Fruit fly (Drosophila melanogaster): ENCODE data around the gene hiro.

DNA sequence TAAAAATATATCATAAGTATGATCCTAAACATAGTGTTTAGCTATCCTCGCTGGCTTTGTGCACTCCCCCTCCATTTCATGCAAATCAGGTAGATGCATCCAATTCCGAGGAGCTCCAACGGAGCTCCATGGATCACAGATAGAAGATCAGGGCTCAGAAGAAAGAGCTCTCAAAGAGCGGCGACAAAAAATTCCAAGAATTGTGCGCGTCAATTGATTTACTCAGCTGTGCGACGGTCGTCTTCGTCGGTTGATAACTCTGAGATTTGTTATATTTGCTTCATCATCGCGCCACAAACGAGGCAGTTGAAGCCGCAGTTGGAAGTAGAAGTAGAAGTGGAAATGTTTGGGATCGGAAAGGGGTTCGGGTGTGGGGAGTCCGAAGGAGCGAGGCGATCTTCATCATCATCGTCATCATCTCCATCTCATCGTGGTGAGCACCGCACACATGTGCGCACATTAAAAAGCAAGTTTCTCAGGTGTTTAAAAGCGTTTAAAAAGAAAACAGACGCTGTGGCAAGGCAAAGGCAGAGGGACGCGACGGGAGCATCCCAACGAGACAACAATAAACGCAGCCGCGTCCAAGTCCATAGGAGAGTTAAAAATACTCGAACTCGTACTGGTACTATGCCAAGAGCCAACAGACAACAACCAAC is 45.5 kb upstream of the hiro start:
- TF ChIP-seq CG8478 (optimal IDR thresholded peaks at IDR 0.05) (no peak), pan (optimal IDR thresholded peaks at IDR 0.05) (no peak), psq (optimal IDR thresholded peaks at IDR 0.05) (no peak), Dll (optimal IDR thresholded peaks at IDR 0.05) (no peak), EcR (GFP tag; optimal IDR thresholded peaks at IDR 0.05) (no peak)
